Fruit fly (Drosophila melanogaster) whole organism, prepupa: ENCODE results near the gene iPLA2-VIA.

Source experiments
- Blimp-1 ChIP-seq: fragments of 200-800 bp; sonication (Bioruptor generic); optimal IDR thresholded peaks from 3 replicates; lab custom pipeline; 2017; ENCODE audit warnings: missing biosample characterization, missing genetic modification characterization, mild to moderate bottlenecking, moderate library complexity, missing genetic modification reagents
- CG10631 ChIP-seq: fragments of 200-800 bp; sonication (Bioruptor generic); optimal IDR thresholded peaks from 2 replicates; lab custom pipeline; 2016; ENCODE audit warnings: missing biosample characterization, missing genetic modification characterization
- CG10669 ChIP-seq: fragments of 200-800 bp; sonication (Bioruptor generic); optimal IDR thresholded peaks from 3 replicates; lab custom pipeline; 2018; ENCODE audit warnings: missing biosample characterization, mild to moderate bottlenecking, missing genetic modification characterization, moderate library complexity
- CG11294 ChIP-seq: fragments of 200-800 bp; sonication (Bioruptor generic); IDR thresholded peaks from 2 replicates; pipeline ENCODE4 v1.3.6; 2022; ENCODE audit warnings: missing biosample characterization, missing genetic modification characterization
- CG11902 ChIP-seq: fragments of 200-800 bp; sonication (Bioruptor generic); optimal IDR thresholded peaks from 3 replicates; lab custom pipeline; 2016; ENCODE audit warnings: missing biosample characterization, missing genetic modification characterization
- CG15336 ChIP-seq: fragments of 200-800 bp; sonication (Bioruptor generic); IDR thresholded peaks from 2 replicates; pipeline ENCODE4 v1.3.6; 2022; ENCODE audit warnings: missing biosample characterization, missing genetic modification characterization
- CG16779 ChIP-seq: fragments of 200-800 bp; sonication (Bioruptor generic); optimal IDR thresholded peaks from 3 replicates; lab custom pipeline; 2017; ENCODE audit warnings: missing biosample characterization, mild to moderate bottlenecking, missing genetic modification characterization
- CG3032 ChIP-seq: fragments of 200-800 bp; optimal IDR thresholded peaks from 2 replicates; lab custom pipeline; 2019; ENCODE audit warnings: missing biosample characterization, mild to moderate bottlenecking, missing genetic modification characterization, moderate library complexity
- CG31627 ChIP-seq: fragments of 200-800 bp; sonication (Bioruptor generic); optimal IDR thresholded peaks from 3 replicates; lab custom pipeline; 2016; ENCODE audit warnings: missing biosample characterization, missing genetic modification characterization
- CG34406 ChIP-seq: fragments of 200-800 bp; sonication (Bioruptor generic); optimal IDR thresholded peaks from 3 replicates; lab custom pipeline; 2016; ENCODE audit warnings: missing biosample characterization, missing genetic modification characterization
- CG3919 ChIP-seq: fragments of 200-800 bp; sonication (Bioruptor generic); optimal IDR thresholded peaks from 3 replicates; lab custom pipeline; 2016; ENCODE audit warnings: missing biosample characterization, missing genetic modification characterization
- CG4318 ChIP-seq: fragments of 200-800 bp; sonication (Bioruptor generic); optimal IDR thresholded peaks from 3 replicates; lab custom pipeline; 2017; ENCODE audit warnings: missing biosample characterization, mild to moderate bottlenecking, missing genetic modification characterization
- CG6792 ChIP-seq: fragments of 200-800 bp; sonication (Bioruptor generic); optimal IDR thresholded peaks from 3 replicates; lab custom pipeline; 2016; ENCODE audit warnings: missing biosample characterization, missing genetic modification characterization
- CG6808 ChIP-seq: fragments of 200-800 bp; sonication (Bioruptor generic); optimal IDR thresholded peaks from 3 replicates; lab custom pipeline; 2017; ENCODE audit warnings: missing biosample characterization, missing genetic modification characterization, mild to moderate bottlenecking, moderate library complexity, missing genetic modification reagents
- CG7368 ChIP-seq: fragments of 200-800 bp; sonication (Bioruptor generic); optimal IDR thresholded peaks from 3 replicates; lab custom pipeline; 2016; ENCODE audit warnings: missing biosample characterization, missing genetic modification characterization
- CG8119 ChIP-seq: fragments of 200-800 bp; sonication (Bioruptor generic); IDR thresholded peaks from 3 replicates; pipeline ENCODE4 v1.3.6; 2022; ENCODE audit warnings: missing biosample characterization, missing genetic modification characterization
- CG8319 ChIP-seq: fragments of 200-800 bp; sonication (Bioruptor generic); optimal IDR thresholded peaks from 3 replicates; lab custom pipeline; 2016; ENCODE audit warnings: missing biosample characterization, missing genetic modification characterization
- CG8632 ChIP-seq: fragments of 200-800 bp; sonication (Bioruptor generic); optimal IDR thresholded peaks from 3 replicates; lab custom pipeline; 2016; ENCODE audit warnings: missing biosample characterization, missing genetic modification characterization
- CG9139 ChIP-seq: fragments of 200-800 bp; sonication (Bioruptor generic); optimal IDR thresholded peaks from 3 replicates; lab custom pipeline; 2017; ENCODE audit warnings: missing biosample characterization, mild to moderate bottlenecking, missing genetic modification characterization
- Eip75B ChIP-seq: fragments of 200-800 bp; sonication (Bioruptor generic); optimal IDR thresholded peaks from 3 replicates; lab custom pipeline; 2016; ENCODE audit warnings: missing biosample characterization, missing genetic modification characterization
- Eip78C ChIP-seq: fragments of 200-800 bp; sonication (Bioruptor generic); peaks from one replicate; lab custom pipeline; 2016; ENCODE audit warnings: missing biosample characterization, missing genetic modification characterization
- Eip93F ChIP-seq: fragments of 200-800 bp; sonication (Bioruptor generic); optimal IDR thresholded peaks from 2 replicates; lab custom pipeline; 2016; ENCODE audit warnings: missing biosample characterization, mild to moderate bottlenecking, missing genetic modification characterization
- Ets96B ChIP-seq: fragments of 200-800 bp; optimal IDR thresholded peaks from 2 replicates; lab custom pipeline; 2019; ENCODE audit warnings: missing biosample characterization, mild to moderate bottlenecking, missing genetic modification characterization, moderate library complexity
- Hr39 ChIP-seq: fragments of 200-800 bp; sonication (Bioruptor generic); optimal IDR thresholded peaks from 2 replicates; lab custom pipeline; 2016; ENCODE audit warnings: missing biosample characterization, missing genetic modification characterization
- Hr4 ChIP-seq: fragments of 200-800 bp; sonication (Bioruptor generic); optimal IDR thresholded peaks from 3 replicates; lab custom pipeline; 2016; ENCODE audit warnings: missing biosample characterization, missing genetic modification characterization
- Lpt ChIP-seq: fragments of 200-800 bp; sonication (Bioruptor generic); optimal IDR thresholded peaks from 3 replicates; lab custom pipeline; 2016; ENCODE audit warnings: missing biosample characterization, missing genetic modification characterization
- Met ChIP-seq: fragments of 200-800 bp; sonication (Bioruptor generic); optimal IDR thresholded peaks from 3 replicates; lab custom pipeline; 2016; ENCODE audit warnings: missing biosample characterization, missing genetic modification characterization
- OdsH ChIP-seq: fragments of 200-800 bp; sonication (Bioruptor generic); optimal IDR thresholded peaks from 3 replicates; lab custom pipeline; 2016; ENCODE audit warnings: missing biosample characterization, missing genetic modification characterization
- Smox ChIP-seq: fragments of 200-800 bp; sonication (Bioruptor generic); optimal IDR thresholded peaks from 3 replicates; lab custom pipeline; 2016; ENCODE audit warnings: missing biosample characterization, missing genetic modification characterization
- Sox14 ChIP-seq: fragments of 200-800 bp; sonication (Bioruptor generic); optimal IDR thresholded peaks from 3 replicates; lab custom pipeline; 2016; ENCODE audit warnings: missing biosample characterization, missing genetic modification characterization
- Sox15 ChIP-seq: fragments of 200-800 bp; sonication (Bioruptor generic); optimal IDR thresholded peaks from 3 replicates; lab custom pipeline; 2016; ENCODE audit warnings: missing biosample characterization, missing genetic modification characterization
- achi ChIP-seq: fragments of 200-800 bp; sonication (Bioruptor generic); optimal IDR thresholded peaks from 3 replicates; lab custom pipeline; 2016; ENCODE audit warnings: missing biosample characterization, missing genetic modification characterization
- acj6 ChIP-seq: fragments of 200-800 bp; sonication (Bioruptor generic); optimal IDR thresholded peaks from 3 replicates; lab custom pipeline; 2016; ENCODE audit warnings: missing biosample characterization, missing genetic modification characterization
- cyc ChIP-seq: fragments of 200-800 bp; sonication (Bioruptor generic); optimal IDR thresholded peaks from 3 replicates; lab custom pipeline; 2016; ENCODE audit warnings: missing biosample characterization, missing genetic modification characterization
- dac ChIP-seq: fragments of 200-800 bp; sonication (Bioruptor generic); optimal IDR thresholded peaks from 2 replicates; lab custom pipeline; 2017; ENCODE audit warnings: missing biosample characterization, mild to moderate bottlenecking, missing genetic modification characterization
- esn ChIP-seq: fragments of 200-800 bp; sonication (Bioruptor generic); optimal IDR thresholded peaks from 2 replicates; lab custom pipeline; 2016; ENCODE audit warnings: missing biosample characterization, mild to moderate bottlenecking, missing genetic modification characterization, moderate library complexity
- fd59A ChIP-seq: fragments of 200-800 bp; sonication (Bioruptor generic); optimal IDR thresholded peaks from 2 replicates; lab custom pipeline; 2017; ENCODE audit warnings: missing biosample characterization, mild to moderate bottlenecking, missing genetic modification characterization, missing genetic modification reagents
- fd85E ChIP-seq: fragments of 200-800 bp; sonication (Bioruptor generic); optimal IDR thresholded peaks from 3 replicates; lab custom pipeline; 2016; ENCODE audit warnings: missing biosample characterization, missing genetic modification characterization
- fkh ChIP-seq: fragments of 200-800 bp; sonication (Bioruptor generic); optimal IDR thresholded peaks from 3 replicates; lab custom pipeline; 2017; ENCODE audit warnings: missing biosample characterization, mild to moderate bottlenecking, missing genetic modification characterization, moderate library complexity
- lz ChIP-seq: fragments of 200-800 bp; sonication (Bioruptor generic); optimal IDR thresholded peaks from 3 replicates; lab custom pipeline; 2016; ENCODE audit warnings: missing biosample characterization, missing genetic modification characterization
- net ChIP-seq: fragments of 200-800 bp; sonication (Bioruptor generic); optimal IDR thresholded peaks from 3 replicates; lab custom pipeline; 2016; ENCODE audit warnings: missing biosample characterization, missing genetic modification characterization
- pdm3 ChIP-seq: fragments of 200-800 bp; sonication (Bioruptor generic); optimal IDR thresholded peaks from 3 replicates; lab custom pipeline; 2016; ENCODE audit warnings: missing biosample characterization, missing genetic modification characterization
- salr ChIP-seq, 2 experiments: fragments of 200-800 bp; sonication (Bioruptor generic); optimal IDR thresholded peaks; 3 replicates each; lab custom pipeline; 2016 to 2018; ENCODE audit warnings: missing biosample characterization in 2 of 2, missing genetic modification characterization in 2 of 2, mild to moderate bottlenecking in 1 of 2
- spab ChIP-seq: fragments of 200-800 bp; sonication (Bioruptor generic); optimal IDR thresholded peaks from 2 replicates; lab custom pipeline; 2017; ENCODE audit warnings: missing biosample characterization, mild to moderate bottlenecking, missing genetic modification characterization, missing genetic modification reagents
- svp ChIP-seq: fragments of 200-800 bp; sonication (Bioruptor generic); peaks from one replicate; lab custom pipeline; 2016; ENCODE audit warnings: missing biosample characterization, missing genetic modification characterization
- topi ChIP-seq: fragments of 200-800 bp; sonication (Bioruptor generic); optimal IDR thresholded peaks from 3 replicates; lab custom pipeline; 2016; ENCODE audit warnings: missing biosample characterization, missing genetic modification characterization
- vri ChIP-seq: fragments of 200-800 bp; sonication (Bioruptor generic); optimal IDR thresholded peaks from 3 replicates; lab custom pipeline; 2016; ENCODE audit warnings: missing biosample characterization, mild to moderate bottlenecking, missing genetic modification characterization

iPLA2-VIA gene

dm6 chr3L:9853140-9853746 is 10.9 kb downstream of the iPLA2-VIA start (continued):
- TF ChIP-seq cyc (GFP tag; lab: Kevin White, UChicago): no peak
- no peak for TF ChIP-seq OdsH (GFP tag; lab: Kevin White, UChicago)
- TF ChIP-seq fkh: no peak
- no peak for TF ChIP-seq Lpt (GFP tag; lab: Kevin White, UChicago)
- TF ChIP-seq CG10631 (GFP tag; lab: Kevin White, UChicago): no peak
- TF ChIP-seq Eip93F: no peak
- TF ChIP-seq CG8119 (GFP tag; lab: Robert Waterston, UW): no peak
- no peak for TF ChIP-seq CG9139
- no peak for TF ChIP-seq CG15336
- peak; percentile 6 for TF ChIP-seq achi (GFP tag; lab: Kevin White, UChicago)
- TF ChIP-seq salr (GFP tag; optimal IDR thresholded peaks at IDR 0.05; lab: Kevin White, UChicago): no peak
- TF ChIP-seq Eip78C: peak; percentile 54

dm6 chr3L:9851000-9851671 is 13.0 kb downstream of the iPLA2-VIA start:
- TF ChIP-seq fd85E (GFP tag; lab: Kevin White, UChicago) (no peak), spab (GFP tag; lab: Kevin White, UChicago) (no peak), CG16779 (no peak), Eip75B (GFP tag; lab: Kevin White, UChicago) (no peak), CG8632 (GFP tag; lab: Kevin White, UChicago) (no peak), net (GFP tag; lab: Kevin White, UChicago) (no peak), CG3919 (no peak), CG3032 (tag; lab: Kevin White, UChicago) (peak; percentile 5), Blimp-1 (no peak), Sox15 (no peak), dac (GFP tag; lab: Kevin White, UChicago) (no peak), acj6 (GFP tag; lab: Kevin White, UChicago) (no peak), Hr4 (GFP tag; lab: Kevin White, UChicago) (no peak), lz (GFP tag; lab: Kevin White, UChicago) (no peak), CG31627 (GFP tag; lab: Kevin White, UChicago) (no peak), achi (GFP tag; lab: Kevin White, UChicago) (no peak), CG6808 (no peak), pdm3 (GFP tag; lab: Kevin White, UChicago) (peak; percentile 19), CG6792 (GFP tag; lab: Kevin White, UChicago) (no peak), CG7368 (GFP tag; lab: Kevin White, UChicago) (no peak), Eip78C (peak; percentile 56), CG8119 (GFP tag; lab: Robert Waterston, UW) (no peak), CG4318 (no peak), svp (GFP tag; lab: Kevin White, UChicago) (peak; percentile 85), OdsH (GFP tag; lab: Kevin White, UChicago) (peak; percentile 8), CG34406 (no peak), fd59A (GFP tag; lab: Kevin White, UChicago) (no peak), topi (GFP tag; lab: Kevin White, UChicago) (peak; percentile 1), esn (GFP tag; lab: Kevin White, UChicago) (peak; percentile 10), CG11902 (no peak), Smox (GFP tag; lab: Kevin White, UChicago) (no peak), CG8319 (GFP tag; lab: Kevin White, UChicago) (no peak), CG10631 (GFP tag; lab: Kevin White, UChicago) (peak; percentile 25), Met (peak; percentile 16), Sox14 (GFP tag; lab: Kevin White, UChicago) (peak; percentile 3), CG9139 (no peak), vri (GFP tag; lab: Kevin White, UChicago) (no peak), Ets96B (tag; lab: Kevin White, UChicago) (peak; percentile 0), Hr39 (GFP tag; lab: Kevin White, UChicago) (no peak), CG11294 (no peak), Eip93F (no peak), salr (GFP tag; optimal IDR thresholded peaks at IDR 0.05; lab: Kevin White, UChicago) (no peak), CG10669 (GFP tag; lab: Kevin White, UChicago) (no peak)
